Fruit fly (Drosophila melanogaster) whole organism, embryonic: ENCODE data around the gene Elal.

Source experiments
- Awh ChIP-seq: fragments of 200-800 bp; sonication (Bioruptor generic); IDR thresholded peaks from 2 replicates; pipeline ENCODE4, ENCODE4 v1.3.6; 2022; ENCODE audit warnings: missing biosample characterization, missing genetic modification characterization
- BEAF-32 ChIP-seq: fragments of 200-800 bp; sonication (Bioruptor generic); optimal IDR thresholded peaks from 3 replicates; lab custom pipeline; 2017; ENCODE audit warnings: missing biosample characterization, missing genetic modification characterization, mild to moderate bottlenecking, moderate library complexity, missing genetic modification reagents
- Bdp1 ChIP-seq: fragments of 200-800 bp; sonication (Bioruptor generic); optimal IDR thresholded peaks from 3 replicates; lab custom pipeline; 2016; ENCODE audit warnings: missing biosample characterization, missing genetic modification characterization
- BtbVII ChIP-seq: fragments of 200-800 bp; sonication (Bioruptor generic); optimal IDR thresholded peaks from 3 replicates; lab custom pipeline; 2017; ENCODE audit warnings: missing biosample characterization, mild to moderate bottlenecking, missing genetic modification characterization
- CG10321 ChIP-seq: fragments of 200-800 bp; sonication (Bioruptor generic); IDR thresholded peaks from 2 replicates; pipeline ENCODE4 v1.3.6; 2022; ENCODE audit warnings: missing biosample characterization, missing genetic modification characterization
- CG10431 ChIP-seq: fragments of 200-800 bp; sonication (Bioruptor generic); optimal IDR thresholded peaks from 3 replicates; lab custom pipeline; 2018; ENCODE audit warnings: missing biosample characterization, mild to moderate bottlenecking, missing genetic modification characterization
- CG10565 ChIP-seq: fragments of 200-800 bp; sonication (Bioruptor generic); optimal IDR thresholded peaks from 3 replicates; lab custom pipeline; 2016; ENCODE audit warnings: missing biosample characterization, mild to moderate bottlenecking, missing genetic modification characterization
- CG11696 ChIP-seq: fragments of 200-800 bp; sonication (Bioruptor generic); IDR thresholded peaks from 2 replicates; pipeline ENCODE4 v1.3.6; 2022; ENCODE audit warnings: missing biosample characterization, missing genetic modification characterization
- CG13424 ChIP-seq: fragments of 200-800 bp; sonication (Bioruptor generic); optimal IDR thresholded peaks from 2 replicates; lab custom pipeline; 2019; ENCODE audit warnings: missing biosample characterization, mild to moderate bottlenecking, missing genetic modification characterization, moderate library complexity
- CG13894 ChIP-seq: fragments of 200-800 bp; sonication (Bioruptor generic); optimal IDR thresholded peaks from 3 replicates; lab custom pipeline; 2018; ENCODE audit warnings: missing biosample characterization, mild to moderate bottlenecking, missing genetic modification characterization, moderate library complexity
- CG14710 ChIP-seq: fragments of 200-800 bp; sonication (Bioruptor generic); optimal IDR thresholded peaks from 3 replicates; lab custom pipeline; 2019; ENCODE audit warnings: missing biosample characterization, mild to moderate bottlenecking, missing genetic modification characterization, moderate library complexity
- CG1529 ChIP-seq: fragments of 200-800 bp; sonication (Bioruptor generic); optimal IDR thresholded peaks from 3 replicates; lab custom pipeline; 2018; ENCODE audit warnings: missing biosample characterization, missing genetic modification characterization
- CG15514 ChIP-seq: fragments of 200-800 bp; sonication (Bioruptor generic); optimal IDR thresholded peaks from 3 replicates; lab custom pipeline; 2017; ENCODE audit warnings: missing biosample characterization, missing genetic modification characterization, mild to moderate bottlenecking, moderate library complexity, missing genetic modification reagents
- CG15696 ChIP-seq: fragments of 200-800 bp; sonication (Bioruptor generic); optimal IDR thresholded peaks from 2 replicates; lab custom pipeline; 2019; ENCODE audit warnings: missing biosample characterization, mild to moderate bottlenecking, missing genetic modification characterization, moderate library complexity
- CG16815 ChIP-seq: fragments of 200-800 bp; sonication (Bioruptor generic); optimal IDR thresholded peaks from 3 replicates; lab custom pipeline; 2017; ENCODE audit warnings: missing biosample characterization, mild to moderate bottlenecking, missing genetic modification characterization
- CG17359 ChIP-seq: fragments of 200-800 bp; sonication (Bioruptor generic); optimal IDR thresholded peaks from 3 replicates; lab custom pipeline; 2018; ENCODE audit warnings: missing biosample characterization, mild to moderate bottlenecking, missing genetic modification characterization, moderate library complexity
- CG2712 ChIP-seq: fragments of 200-800 bp; optimal IDR thresholded peaks from 3 replicates; lab custom pipeline; 2019; ENCODE audit warnings: missing biosample characterization, mild to moderate bottlenecking, missing genetic modification characterization, moderate library complexity
- CG30403 ChIP-seq: fragments of 200-800 bp; sonication (Bioruptor generic); optimal IDR thresholded peaks from 3 replicates; lab custom pipeline; 2016; ENCODE audit warnings: missing biosample characterization, missing genetic modification characterization
- CG3163 ChIP-seq: fragments of 200-800 bp; sonication (Bioruptor generic); optimal IDR thresholded peaks from 3 replicates; lab custom pipeline; 2016; ENCODE audit warnings: missing biosample characterization, missing genetic modification characterization
- CG32767 ChIP-seq: fragments of 200-800 bp; sonication (Bioruptor generic); IDR thresholded peaks from 2 replicates; pipeline ENCODE4 v1.3.6; 2022; ENCODE audit warnings: missing biosample characterization, missing genetic modification characterization
- CG34224 ChIP-seq: fragments of 200-800 bp; sonication (Bioruptor generic); IDR thresholded peaks from 3 replicates; pipeline ENCODE4 v1.3.6; 2022; ENCODE audit warnings: missing biosample characterization, missing genetic modification characterization; ENCODE audit not compliant: partially characterized antibody
- CG6683 ChIP-seq: fragments of 200-800 bp; sonication (Bioruptor generic); optimal IDR thresholded peaks from 2 replicates; lab custom pipeline; 2017; ENCODE audit warnings: missing biosample characterization, mild to moderate bottlenecking, missing genetic modification characterization, missing genetic modification reagents
- CG6689 ChIP-seq: fragments of 200-800 bp; sonication (Bioruptor generic); IDR thresholded peaks from 2 replicates; pipeline ENCODE4 v1.3.6; 2022; ENCODE audit warnings: missing biosample characterization, missing genetic modification characterization
- CG6765 ChIP-seq: fragments of 200-800 bp; sonication (Bioruptor generic); optimal IDR thresholded peaks from 3 replicates; lab custom pipeline; 2017; ENCODE audit warnings: missing biosample characterization, mild to moderate bottlenecking, missing genetic modification characterization
- CG7372 ChIP-seq: fragments of 200-800 bp; sonication (Bioruptor generic); IDR thresholded peaks from 2 replicates; pipeline ENCODE4 v1.3.6; 2022; ENCODE audit warnings: missing biosample characterization, missing genetic modification characterization
- CG7786 ChIP-seq: fragments of 200-800 bp; sonication (Bioruptor generic); optimal IDR thresholded peaks from 2 replicates; lab custom pipeline; 2016; ENCODE audit warnings: missing biosample characterization, missing genetic modification characterization
- CG8478 ChIP-seq: fragments of >200 bp; optimal IDR thresholded peaks from 2 replicates; lab custom pipeline; 2018
- CG8924 ChIP-seq: fragments of 200-800 bp; optimal IDR thresholded peaks from 3 replicates; lab custom pipeline; 2019; ENCODE audit warnings: missing biosample characterization, mild to moderate bottlenecking, missing genetic modification characterization, moderate library complexity
- CG9215 ChIP-seq: fragments of 200-800 bp; sonication (Bioruptor generic); IDR thresholded peaks from 2 replicates; pipeline ENCODE4 v1.3.6; 2022; ENCODE audit warnings: missing biosample characterization, missing genetic modification characterization
- CHES-1-like ChIP-seq: fragments of 200-800 bp; sonication (Bioruptor generic); optimal IDR thresholded peaks from 2 replicates; lab custom pipeline; 2016; ENCODE audit warnings: missing biosample characterization, missing genetic modification characterization
- Hr78 ChIP-seq, 2 experiments: fragments of 200-800 bp in 1 of 2; fragments of >200 bp in 1 of 2; sonication (Bioruptor generic) in 1 of 2; optimal IDR thresholded peaks; 2 replicates each; lab custom pipeline; 2017 to 2019; ENCODE audit warnings: missing biosample characterization in 2 of 2, missing genetic modification characterization in 2 of 2, mild to moderate bottlenecking in 1 of 2, moderate library complexity in 1 of 2
- MESR4 ChIP-seq: fragments of 200-800 bp; sonication (Bioruptor generic); optimal IDR thresholded peaks from 2 replicates; lab custom pipeline; 2018; ENCODE audit warnings: missing biosample characterization, mild to moderate bottlenecking, missing genetic modification characterization, moderate library complexity
- Optix ChIP-seq: fragments of 200-800 bp; sonication (Bioruptor generic); IDR thresholded peaks from 3 replicates; pipeline ENCODE4 v1.3.6; 2022; ENCODE audit warnings: missing biosample characterization, missing genetic modification characterization
- Six4 ChIP-seq: fragments of 200-800 bp; sonication (Bioruptor generic); optimal IDR thresholded peaks from 2 replicates; lab custom pipeline; 2016; ENCODE audit warnings: missing biosample characterization, missing genetic modification characterization
- Spps ChIP-seq: fragments of 200-800 bp; sonication (Bioruptor generic); optimal IDR thresholded peaks from 2 replicates; lab custom pipeline; 2018; ENCODE audit warnings: missing biosample characterization, mild to moderate bottlenecking, missing genetic modification characterization
- Vsx1 ChIP-seq: fragments of 200-800 bp; sonication (Bioruptor generic); optimal IDR thresholded peaks from 2 replicates; lab custom pipeline; 2017; ENCODE audit warnings: missing biosample characterization, mild to moderate bottlenecking, missing genetic modification characterization, missing genetic modification reagents
- bcd ChIP-seq: fragments of 200-800 bp; sonication (Bioruptor generic); optimal IDR thresholded peaks from 2 replicates; lab custom pipeline; 2017; ENCODE audit warnings: missing biosample characterization, mild to moderate bottlenecking, missing genetic modification characterization
- corto ChIP-seq: fragments of 200-800 bp; sonication (Bioruptor generic); optimal IDR thresholded peaks from 2 replicates; lab custom pipeline; 2016; ENCODE audit warnings: missing biosample characterization, mild to moderate bottlenecking, missing genetic modification characterization, moderate library complexity
- dati ChIP-seq: fragments of 200-800 bp; sonication (Bioruptor generic); IDR thresholded peaks from 2 replicates; pipeline ENCODE4 v1.3.6; 2022; ENCODE audit warnings: missing biosample characterization, missing genetic modification characterization
- dmrt11E ChIP-seq: fragments of 200-800 bp; sonication (Bioruptor generic); optimal IDR thresholded peaks from 3 replicates; lab custom pipeline; 2018; ENCODE audit warnings: missing biosample characterization, mild to moderate bottlenecking, missing genetic modification characterization, moderate library complexity
- dpn ChIP-seq, 2 experiments: fragments of 200-800 bp; sonication (Bioruptor generic); optimal IDR thresholded peaks; 3 replicates each; lab custom pipeline; 2016; ENCODE audit warnings: missing biosample characterization in 2 of 2, missing genetic modification characterization in 2 of 2
- odd ChIP-seq: fragments of 200-800 bp; sonication (Bioruptor generic); optimal IDR thresholded peaks from 2 replicates; lab custom pipeline; 2017; ENCODE audit warnings: missing biosample characterization, mild to moderate bottlenecking, missing genetic modification characterization
- pita ChIP-seq: fragments of 200-800 bp; sonication (Bioruptor generic); optimal IDR thresholded peaks from 2 replicates; lab custom pipeline; 2017; ENCODE audit warnings: missing biosample characterization, mild to moderate bottlenecking, missing genetic modification characterization
- pnt ChIP-seq: fragments of 200-800 bp; sonication (Bioruptor generic); optimal IDR thresholded peaks from 3 replicates; lab custom pipeline; 2016; ENCODE audit warnings: missing biosample characterization, missing genetic modification characterization
- sima ChIP-seq: fragments of 200-800 bp; sonication (Bioruptor generic); optimal IDR thresholded peaks from 2 replicates; lab custom pipeline; 2016; ENCODE audit warnings: missing biosample characterization, missing genetic modification characterization
- sob ChIP-seq: fragments of 200-800 bp; sonication (Bioruptor generic); IDR thresholded peaks from 2 replicates; pipeline ENCODE4 v1.3.6; 2022; ENCODE audit warnings: missing biosample characterization, missing genetic modification characterization
- sr ChIP-seq: fragments of 200-800 bp; sonication (Bioruptor generic); IDR thresholded peaks from 3 replicates; pipeline ENCODE4 v1.3.6; 2022; ENCODE audit warnings: missing biosample characterization, missing genetic modification characterization
- tap ChIP-seq: fragments of 200-800 bp; optimal IDR thresholded peaks from 3 replicates; lab custom pipeline; 2019; ENCODE audit warnings: missing biosample characterization, mild to moderate bottlenecking, missing genetic modification characterization, moderate library complexity
- vvl ChIP-seq: fragments of 200-800 bp; sonication (Bioruptor generic); IDR thresholded peaks from 2 replicates; pipeline ENCODE4 v1.3.6; 2022; ENCODE audit warnings: missing biosample characterization, missing genetic modification characterization

Gene Elal

dm6 chr3R:24816993-24817854 lies 47.9 kb upstream of the Elal start, which contains the start of the genes CG5808 and Saf-B (continued):
- TF ChIP-seq dmrt11E (tag; lab: Kevin White, UChicago) (peak; percentile 29), CG2712 (tag; lab: Kevin White, UChicago) (peak; percentile 61), BtbVII (GFP tag; lab: Kevin White, UChicago) (no peak), CG6689 (GFP tag; lab: Robert Waterston, UW) (peak; percentile 70), CG10565 (GFP tag; lab: Kevin White, UChicago) (no peak), CG1529 (GFP tag; lab: Kevin White, UChicago) (no peak), tap (tag; lab: Kevin White, UChicago) (no peak), CG7786 (GFP tag; lab: Kevin White, UChicago) (no peak), sr (GFP tag; lab: Robert Waterston, UW) (no peak), CG13894 (tag; lab: Kevin White, UChicago) (no peak), CG13424 (tag; lab: Kevin White, UChicago) (peak; percentile 30), Spps (tag; lab: Kevin White, UChicago) (peak; percentile 8), CG15514 (GFP tag; lab: Kevin White, UChicago) (peak; percentile 41), CG3163 (GFP tag; lab: Kevin White, UChicago) (no peak), CG6683 (GFP tag; lab: Kevin White, UChicago) (no peak), vvl (GFP tag; lab: Robert Waterston, UW) (peak; percentile 68), CG10321 (GFP tag; lab: Robert Waterston, UW) (no peak), CG30403 (GFP tag; lab: Kevin White, UChicago) (peak; percentile 57), bcd (GFP tag; lab: Kevin White, UChicago) (peak; percentile 23), CG34224 (GFP tag; lab: Robert Waterston, UW) (peak; percentile 85), CG9215 (no peak), pita (GFP tag; lab: Kevin White, UChicago) (no peak), CG14710 (tag; lab: Kevin White, UChicago) (peak; percentile 88), Bdp1 (GFP tag; lab: Kevin White, UChicago) (no peak), CG10431 (GFP tag; lab: Kevin White, UChicago) (no peak), sima (GFP tag; lab: Kevin White, UChicago) (no peak), CG32767 (GFP tag; lab: Robert Waterston, UW) (peak; percentile 81; the same call in 1 of the 2 replicates), CG6765 (GFP tag; lab: Kevin White, UChicago) (no peak), CHES-1-like (no peak), BEAF-32 (GFP tag; lab: Kevin White, UChicago) (peak; percentile 87), CG16815 (no peak), odd (GFP tag; lab: Kevin White, UChicago) (no peak), MESR4 (GFP tag; lab: Kevin White, UChicago) (peak; percentile 98), CG8478 (no peak), Vsx1 (GFP tag; lab: Kevin White, UChicago) (no peak), CG7372 (GFP tag; lab: Robert Waterston, UW) (no peak), Six4 (peak; percentile 40), dati (GFP tag; lab: Robert Waterston, UW) (no peak), Awh (GFP tag; lab: Robert Waterston, UW) (no peak), CG15696 (tag; lab: Kevin White, UChicago) (peak; percentile 43), Optix (GFP tag; lab: Robert Waterston, UW) (no peak), dpn (GFP tag; optimal IDR thresholded peaks at IDR 0.05; lab: Kevin White, UChicago) (peak in 1 of 2 experiments; percentile 32), Hr78 (GFP tag; optimal IDR thresholded peaks at IDR 0.05; lab: Kevin White, UChicago) (no peak), CG11696 (GFP tag; lab: Robert Waterston, UW) (no peak), corto (GFP tag; lab: Kevin White, UChicago) (no peak), CG8924 (tag; lab: Kevin White, UChicago) (peak; percentile 70), CG17359 (no peak), sob (GFP tag; lab: Robert Waterston, UW) (peak; percentile 33; the same call in 1 of the 2 replicates), pnt (GFP tag; lab: Kevin White, UChicago) (no peak)
